Worm (Caenorhabditis elegans) whole organism, midembryonic: Measurements from ENCODE around the gene R04F11.3.

Experiments used
- flt-1 ChIP-seq: fragments of 200-800 bp; sonication (Bioruptor generic); IDR thresholded peaks from 2 replicates; pipeline ENCODE4 v1.3.6; 2022; ENCODE audit warnings: missing genetic modification characterization, missing compliant biosample characterization
- ztf-29 ChIP-seq: fragments of 200-800 bp; sonication (Bioruptor generic); IDR thresholded peaks from 2 replicates; pipeline ENCODE4 v1.3.6; 2022; ENCODE audit warnings: missing genetic modification reagents, missing genetic modification characterization, missing compliant biosample characterization

DNA sequence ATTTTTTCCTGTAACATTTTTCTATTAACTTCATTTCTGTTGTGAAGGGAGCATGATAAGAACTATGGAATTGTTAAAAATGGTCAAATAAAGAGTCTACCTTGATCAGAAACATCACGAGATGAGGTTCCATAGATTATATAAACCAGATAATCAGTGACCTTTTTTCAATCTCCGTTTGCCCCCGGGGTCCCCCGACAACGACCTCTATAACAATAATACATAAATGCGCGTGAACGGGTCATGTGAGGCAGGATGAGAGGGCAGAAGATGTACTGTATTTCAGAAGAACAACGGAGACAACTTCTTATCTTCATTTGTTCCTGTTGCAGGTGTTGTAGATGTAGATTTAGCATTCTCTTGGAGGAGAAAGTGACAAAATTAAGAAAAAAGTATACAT lies 34.9 kb upstream of the R04F11.3 start:
- TF ChIP-seq ztf-29 (GFP tag; lab: Robert Waterston, UW) = no peak
- no peak for TF ChIP-seq flt-1
